Worm (Caenorhabditis elegans): Measurements from ENCODE around the gene fig-1.

The fig-1 gene

ce11 chrV:10998797-10999196 is 17.8 kb upstream of the fig-1 start, which contains the start of gene F53B7.7:
F53B7.7 (plus strand) TSS chrV:10999097.
- TF ChIP-seq bed-1 (GFP tag; IDR thresholded peaks at IDR 0.05): no peak
- TF ChIP-seq die-1 (tag; optimal IDR thresholded peaks at IDR 0.05): no peak
- TF ChIP-seq B0035.1 (tag; optimal IDR thresholded peaks at IDR 0.05): no peak
- TF ChIP-seq F57A8.1 (GFP tag; optimal IDR thresholded peaks at IDR 0.05): no peak
- no peak for TF ChIP-seq mcd-1 (GFP tag; IDR thresholded peaks at IDR 0.05)
- no peak for TF ChIP-seq lin-40 (tag; optimal IDR thresholded peaks at IDR 0.05)

DNA sequence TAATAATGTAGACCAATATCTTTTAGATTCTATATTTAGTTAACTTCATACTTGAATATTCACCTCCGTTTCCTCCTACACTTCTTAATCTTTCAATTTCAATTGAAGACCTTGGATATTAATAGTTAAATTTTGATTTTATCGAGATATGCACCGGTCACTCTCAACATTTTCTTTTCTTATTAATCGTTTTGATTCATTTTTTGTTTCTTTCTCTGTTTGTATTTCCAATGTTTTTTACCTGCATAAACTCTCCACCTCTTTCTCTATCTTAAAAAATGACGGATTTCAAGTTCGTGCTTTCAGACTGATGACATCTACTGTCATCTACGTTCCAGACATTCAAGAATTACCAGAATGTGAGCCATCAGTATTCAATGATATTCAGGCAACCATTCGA is 10.8 kb upstream of the fig-1 start, which contains the start of gene frpr-9:
Gene frpr-9 (plus strand): TSS at position 301 of the 400 bp plus-strand sequence.
- TF ChIP-seq xnd-1 (tag; optimal IDR thresholded peaks at IDR 0.05) (no peak), Y56A3A.18 (GFP tag; IDR thresholded peaks at IDR 0.05) (no peak), egl-44 (GFP tag; IDR thresholded peaks at IDR 0.05) (no peak), athp-1 (tag; optimal IDR thresholded peaks at IDR 0.05) (no peak), bed-1 (GFP tag; IDR thresholded peaks at IDR 0.05) (no peak), ztf-26 (tag; optimal IDR thresholded peaks at IDR 0.05) (no peak), Y53F4B.3 (GFP tag; IDR thresholded peaks at IDR 0.05) (no peak), attf-6 (GFP tag; IDR thresholded peaks at IDR 0.05) (no peak), snpc-1.1 (tag; optimal IDR thresholded peaks at IDR 0.05; ENCODE audit: insufficient read depth) (no peak), nfya-1 (tag; optimal IDR thresholded peaks at IDR 0.05; ENCODE audit: borderline replicate concordance, insufficient read depth) (no peak)

DNA sequence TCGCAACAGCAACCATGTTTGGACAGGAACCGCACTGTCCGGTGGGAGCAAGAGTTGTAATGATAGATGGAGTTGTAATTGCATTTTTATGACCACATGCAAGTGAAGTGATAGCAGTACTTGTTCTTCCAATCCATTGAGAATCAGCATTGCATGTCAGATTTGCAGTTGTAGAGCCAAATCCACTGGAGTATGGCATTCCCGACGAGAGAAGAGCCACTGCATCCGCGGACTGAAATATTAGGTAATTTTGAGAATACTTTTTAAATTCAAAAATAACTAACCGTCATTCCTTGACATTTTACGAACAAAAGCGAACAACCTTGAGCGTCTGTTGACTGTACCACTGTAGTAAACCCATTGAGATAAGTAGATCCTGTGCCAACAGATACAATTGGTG is 5.9 kb downstream of the fig-1 start:
- TF ChIP-seq F23B12.7 (tag; optimal IDR thresholded peaks at IDR 0.05; ENCODE audit: insufficient read depth): no peak
- TF ChIP-seq nfya-2 (GFP tag; IDR thresholded peaks at IDR 0.05): no peak
- TF ChIP-seq tbp1 (GFP tag; optimal IDR thresholded peaks at IDR 0.05): no peak
- TF ChIP-seq attf-5 (GFP tag; optimal IDR thresholded peaks at IDR 0.05): no peak
- TF ChIP-seq ceh-79 (tag; optimal IDR thresholded peaks at IDR 0.05): no peak
- no peak for TF ChIP-seq lsy-27 (tag; optimal IDR thresholded peaks at IDR 0.05; ENCODE audit: borderline replicate concordance, insufficient read depth)
- TF ChIP-seq ztf-26 (tag; optimal IDR thresholded peaks at IDR 0.05): no peak
- TF ChIP-seq F49E8.2 (tag; optimal IDR thresholded peaks at IDR 0.05; ENCODE audit: insufficient read depth): no peak
- no peak for TF ChIP-seq lin-26 (GFP tag; IDR thresholded peaks at IDR 0.05)
- TF ChIP-seq Y56A3A.18 (GFP tag; IDR thresholded peaks at IDR 0.05): no peak
- no peak for TF ChIP-seq Y67H2A.10 (GFP tag; conservative IDR thresholded peaks at IDR 0.05)
- no peak for TF ChIP-seq lsl-1 (GFP tag; optimal IDR thresholded peaks at IDR 0.05)
- no peak for TF ChIP-seq T07F8.4 (tag; optimal IDR thresholded peaks at IDR 0.05)
- TF ChIP-seq athp-1 (tag; optimal IDR thresholded peaks at IDR 0.05): no peak
- TF ChIP-seq lag-1 (GFP tag; IDR thresholded peaks at IDR 0.05): no peak
- no peak for TF ChIP-seq rpc-1 (optimal IDR thresholded peaks at IDR 0.05)
- TF ChIP-seq rpc-1 (tag; optimal IDR thresholded peaks at IDR 0.05): no peak
- no peak for TF ChIP-seq rec-8 (tag; optimal IDR thresholded peaks at IDR 0.05)
- TF ChIP-seq lir-1 (GFP tag; conservative IDR thresholded peaks at IDR 0.05): no peak
- TF ChIP-seq hsf-1 (GFP tag; IDR thresholded peaks at IDR 0.05): no peak

DNA sequence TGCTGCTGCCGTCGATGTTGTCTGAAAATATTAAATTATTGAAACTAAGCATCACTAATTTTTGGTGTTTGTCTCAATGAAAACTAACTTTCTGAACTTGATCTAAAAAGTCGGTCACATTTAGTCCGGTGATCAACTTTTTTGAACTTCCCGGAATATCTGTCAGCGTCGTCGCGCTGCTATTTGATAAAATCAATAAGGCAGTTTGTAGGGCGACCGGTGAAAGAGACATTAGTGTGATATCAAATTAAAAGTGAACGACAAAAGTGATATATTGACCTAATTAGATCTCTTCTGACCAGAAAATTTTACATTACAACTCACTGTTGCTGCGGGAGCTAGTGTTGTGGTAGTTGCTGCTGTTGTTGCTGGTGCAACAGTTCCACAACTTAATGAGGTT is 10.1 kb downstream of the fig-1 start:
- TF ChIP-seq repo-1 (tag; optimal IDR thresholded peaks at IDR 0.05) (no peak), lin-54 (GFP tag; optimal IDR thresholded peaks at IDR 0.05) (no peak), cebp-2 (GFP tag; IDR thresholded peaks at IDR 0.05) (no peak), attf-5 (GFP tag; optimal IDR thresholded peaks at IDR 0.05) (no peak), tlf-1 (GFP tag; optimal IDR thresholded peaks at IDR 0.05) (no peak), akir-1 (GFP tag; optimal IDR thresholded peaks at IDR 0.05) (no peak), bed-1 (GFP tag; IDR thresholded peaks at IDR 0.05) (no peak), hsf-1 (GFP tag; IDR thresholded peaks at IDR 0.05) (no peak), Y95B8A.8 (GFP tag; IDR thresholded peaks at IDR 0.05) (no peak), ztf-6 (GFP tag; IDR thresholded peaks at IDR 0.05) (no peak), rec-8 (tag; optimal IDR thresholded peaks at IDR 0.05) (no peak), ama-1 (optimal IDR thresholded peaks at IDR 0.05) (no peak), ama-1 (GFP tag; optimal IDR thresholded peaks at IDR 0.05) (no peak), lin-35 (GFP tag; optimal IDR thresholded peaks at IDR 0.05) (no peak), lin-40 (tag; optimal IDR thresholded peaks at IDR 0.05) (no peak), ceh-100 (GFP tag; IDR thresholded peaks at IDR 0.05) (no peak), ets-4 (GFP tag; optimal IDR thresholded peaks at IDR 0.05) (no peak), F10E7.11 (tag; optimal IDR thresholded peaks at IDR 0.05) (no peak)
